Worm (Caenorhabditis elegans): ENCODE measurements around the gene Y42H9AR.5.

Gene Y42H9AR.5

ce11 chrIV:8136005-8136512, 33.7 kb downstream of the Y42H9AR.5 start, which contains the start of the genes isp-1 and islo-1 (continued):
- TF ChIP-seq madf-9 (GFP tag; conservative IDR thresholded peaks at IDR 0.05) (no peak), nhr-41 (GFP tag; IDR thresholded peaks at IDR 0.05) (no peak), dmd-6 (GFP tag; IDR thresholded peaks at IDR 0.05) (no peak), tra-1 (GFP tag; IDR thresholded peaks at IDR 0.05) (no peak), egl-27 (tag; optimal IDR thresholded peaks at IDR 0.05) (no peak), nhr-111 (GFP tag; optimal IDR thresholded peaks at IDR 0.05) (no peak), daf-12 (tag; optimal IDR thresholded peaks at IDR 0.05) (no peak), pha-4 (GFP tag; IDR thresholded peaks at IDR 0.05) (no peak), pha-4 (tag; optimal IDR thresholded peaks at IDR 0.05) (peak; percentile 35), zag-1 (tag; optimal IDR thresholded peaks at IDR 0.05) (no peak), ceh-28 (tag; optimal IDR thresholded peaks at IDR 0.05) (no peak)

ce11 chrIV:8136548-8136947, 34.2 kb downstream of the Y42H9AR.5 start:
- TF ChIP-seq lin-29 (GFP tag; IDR thresholded peaks at IDR 0.05) (no peak), ZK337.2 (GFP tag; IDR thresholded peaks at IDR 0.05) (no peak), lin-1 (GFP tag; IDR thresholded peaks at IDR 0.05) (no peak), dmd-8 (GFP tag; IDR thresholded peaks at IDR 0.05) (no peak), T26A8.4 (GFP tag; IDR thresholded peaks at IDR 0.05) (no peak), lir-3 (tag; optimal IDR thresholded peaks at IDR 0.05) (no peak), Y105C5A.15 (GFP tag; IDR thresholded peaks at IDR 0.05) (no peak), spr-3 (GFP tag; optimal IDR thresholded peaks at IDR 0.05) (no peak), aha-1 (tag) (no peak), unc-130 (GFP tag; optimal IDR thresholded peaks at IDR 0.05) (no peak), F26F4.8 (GFP tag; conservative IDR thresholded peaks at IDR 0.05) (no peak), ces-1 (GFP tag; optimal IDR thresholded peaks at IDR 0.05) (no peak), nhr-111 (GFP tag; optimal IDR thresholded peaks at IDR 0.05) (no peak), ctbp-1 (GFP tag; IDR thresholded peaks at IDR 0.05) (no peak)

- TF ChIP-seq hlh-11 (tag; optimal IDR thresholded peaks at IDR 0.05), result peak; percentile 18
- peak; percentile 15 for TF ChIP-seq mes-2 (tag; optimal IDR thresholded peaks at IDR 0.05; ENCODE audit: poor library complexity, severe bottlenecking)
- no peak for TF ChIP-seq madf-9 (GFP tag; conservative IDR thresholded peaks at IDR 0.05)
- no peak for TF ChIP-seq hlh-30 (tag; optimal IDR thresholded peaks at IDR 0.05; ENCODE audit: insufficient read depth)
- no peak for TF ChIP-seq dpl-1 (GFP tag; optimal IDR thresholded peaks at IDR 0.05)
- TF ChIP-seq Y48G9A.11 (GFP tag; IDR thresholded peaks at IDR 0.05), result no peak
- no peak for TF ChIP-seq tra-1 (GFP tag; IDR thresholded peaks at IDR 0.05)
- peak; percentile 36 for TF ChIP-seq pqm-1 (tag; optimal IDR thresholded peaks at IDR 0.05)
- TF ChIP-seq lin-13 (GFP tag; optimal IDR thresholded peaks at IDR 0.05), result no peak
- TF ChIP-seq lin-15B (tag; optimal IDR thresholded peaks at IDR 0.05), result no peak
- TF ChIP-seq lin-38 (GFP tag; IDR thresholded peaks at IDR 0.05), result no peak
- TF ChIP-seq F10B5.3 (tag; optimal IDR thresholded peaks at IDR 0.05), result no peak
- TF ChIP-seq set-16 (GFP tag; IDR thresholded peaks at IDR 0.05), result no peak
- TF ChIP-seq zag-1 (tag; optimal IDR thresholded peaks at IDR 0.05), result no peak
- TF ChIP-seq snpc-1.2 (GFP tag; IDR thresholded peaks at IDR 0.05), result no peak
- TF ChIP-seq ces-1 (GFP tag; optimal IDR thresholded peaks at IDR 0.05), result no peak
- TF ChIP-seq ZK337.2 (GFP tag; IDR thresholded peaks at IDR 0.05), result no peak
- no peak for TF ChIP-seq saeg-2 (GFP tag; IDR thresholded peaks at IDR 0.05)
- TF ChIP-seq F37D6.2 (tag; optimal IDR thresholded peaks at IDR 0.05), result no peak
- no peak for TF ChIP-seq ceh-28 (tag; optimal IDR thresholded peaks at IDR 0.05)
- TF ChIP-seq daf-19 (GFP tag; conservative IDR thresholded peaks at IDR 0.05), result no peak
- no peak for TF ChIP-seq lsy-2 (tag; optimal IDR thresholded peaks at IDR 0.05)
- TF ChIP-seq dve-1 (tag; optimal IDR thresholded peaks at IDR 0.05; ENCODE audit: insufficient read depth), result peak; percentile 55
- no peak for TF ChIP-seq arid-1 (GFP tag; conservative IDR thresholded peaks at IDR 0.05)
- TF ChIP-seq unc-39 (tag; optimal IDR thresholded peaks at IDR 0.05), result no peak
- peak in 1 of 2 experiments; percentile 17 for TF ChIP-seq daf-16 (GFP tag; optimal IDR thresholded peaks at IDR 0.05)
- TF ChIP-seq daf-16 (tag; optimal IDR thresholded peaks at IDR 0.05), result peak; percentile 7
- no peak for TF ChIP-seq nhr-111 (GFP tag; optimal IDR thresholded peaks at IDR 0.05)
- TF ChIP-seq Y105C5A.15 (GFP tag; IDR thresholded peaks at IDR 0.05), result no peak
- TF ChIP-seq ceh-44 (GFP tag; IDR thresholded peaks at IDR 0.05), result no peak
- no peak for TF ChIP-seq nhr-10 (tag; optimal IDR thresholded peaks at IDR 0.05)
- TF ChIP-seq zfp-3 (GFP tag; conservative IDR thresholded peaks at IDR 0.05), result no peak
These were observed 36.7 kb downstream of the Y42H9AR.5 start, which contains the start of gene pmk-3 for ce11 chrIV:8138984-8139383. Gene pmk-3, plus strand, starts transcription at chrIV:8139219.

All from whole organism, L4 larva.